Fruit fly (Drosophila melanogaster) whole organism, prepupa: ENCODE measurements around the gene east.

Experiments used
- Blimp-1 ChIP-seq: fragments of 200-800 bp; sonication (Bioruptor generic); optimal IDR thresholded peaks from 3 replicates; lab custom pipeline; 2017; ENCODE audit warnings: missing biosample characterization, missing genetic modification characterization, mild to moderate bottlenecking, moderate library complexity, missing genetic modification reagents
- CG10631 ChIP-seq: fragments of 200-800 bp; sonication (Bioruptor generic); optimal IDR thresholded peaks from 2 replicates; lab custom pipeline; 2016; ENCODE audit warnings: missing biosample characterization, missing genetic modification characterization
- CG10669 ChIP-seq: fragments of 200-800 bp; sonication (Bioruptor generic); optimal IDR thresholded peaks from 3 replicates; lab custom pipeline; 2018; ENCODE audit warnings: missing biosample characterization, mild to moderate bottlenecking, missing genetic modification characterization, moderate library complexity
- CG11294 ChIP-seq: fragments of 200-800 bp; sonication (Bioruptor generic); IDR thresholded peaks from 2 replicates; pipeline ENCODE4 v1.3.6; 2022; ENCODE audit warnings: missing biosample characterization, missing genetic modification characterization
- CG11762 ChIP-seq: fragments of 200-800 bp; sonication (Bioruptor generic); optimal IDR thresholded peaks from 3 replicates; lab custom pipeline; 2016; ENCODE audit warnings: missing biosample characterization, missing genetic modification characterization; ENCODE audit not compliant: insufficient read depth
- CG15336 ChIP-seq: fragments of 200-800 bp; sonication (Bioruptor generic); IDR thresholded peaks from 2 replicates; pipeline ENCODE4 v1.3.6; 2022; ENCODE audit warnings: missing biosample characterization, missing genetic modification characterization
- CG1621 ChIP-seq: fragments of 200-800 bp; sonication (Bioruptor generic); optimal IDR thresholded peaks from 3 replicates; lab custom pipeline; 2018; ENCODE audit warnings: missing biosample characterization, mild to moderate bottlenecking, missing genetic modification characterization
- CG16779 ChIP-seq: fragments of 200-800 bp; sonication (Bioruptor generic); optimal IDR thresholded peaks from 3 replicates; lab custom pipeline; 2017; ENCODE audit warnings: missing biosample characterization, mild to moderate bottlenecking, missing genetic modification characterization
- CG3032 ChIP-seq: fragments of 200-800 bp; optimal IDR thresholded peaks from 2 replicates; lab custom pipeline; 2019; ENCODE audit warnings: missing biosample characterization, mild to moderate bottlenecking, missing genetic modification characterization, moderate library complexity
- CG32006 ChIP-seq: fragments of 200-800 bp; sonication (Bioruptor generic); optimal IDR thresholded peaks from 3 replicates; lab custom pipeline; 2017; ENCODE audit warnings: missing biosample characterization, mild to moderate bottlenecking, missing genetic modification characterization
- CG34406 ChIP-seq: fragments of 200-800 bp; sonication (Bioruptor generic); optimal IDR thresholded peaks from 3 replicates; lab custom pipeline; 2016; ENCODE audit warnings: missing biosample characterization, missing genetic modification characterization
- CG4318 ChIP-seq: fragments of 200-800 bp; sonication (Bioruptor generic); optimal IDR thresholded peaks from 3 replicates; lab custom pipeline; 2017; ENCODE audit warnings: missing biosample characterization, mild to moderate bottlenecking, missing genetic modification characterization
- CG6163 ChIP-seq: fragments of 200-800 bp; sonication (Bioruptor generic); IDR thresholded peaks from 3 replicates; pipeline ENCODE4 v1.3.6; 2022; ENCODE audit warnings: missing biosample characterization, missing genetic modification characterization
- CG6276 ChIP-seq: fragments of 200-800 bp; sonication (Bioruptor generic); optimal IDR thresholded peaks from 2 replicates; lab custom pipeline; 2017; ENCODE audit warnings: missing biosample characterization, mild to moderate bottlenecking, missing genetic modification characterization
- CG6792 ChIP-seq: fragments of 200-800 bp; sonication (Bioruptor generic); optimal IDR thresholded peaks from 3 replicates; lab custom pipeline; 2016; ENCODE audit warnings: missing biosample characterization, missing genetic modification characterization
- CG6808 ChIP-seq: fragments of 200-800 bp; sonication (Bioruptor generic); optimal IDR thresholded peaks from 3 replicates; lab custom pipeline; 2017; ENCODE audit warnings: missing biosample characterization, missing genetic modification characterization, mild to moderate bottlenecking, moderate library complexity, missing genetic modification reagents
- CG6854 ChIP-seq: fragments of 200-800 bp; sonication (Bioruptor generic); optimal IDR thresholded peaks from 2 replicates; lab custom pipeline; 2017; ENCODE audit warnings: missing biosample characterization, mild to moderate bottlenecking, missing genetic modification characterization
- CG8119 ChIP-seq: fragments of 200-800 bp; sonication (Bioruptor generic); IDR thresholded peaks from 3 replicates; pipeline ENCODE4 v1.3.6; 2022; ENCODE audit warnings: missing biosample characterization, missing genetic modification characterization
- CG8319 ChIP-seq: fragments of 200-800 bp; sonication (Bioruptor generic); optimal IDR thresholded peaks from 3 replicates; lab custom pipeline; 2016; ENCODE audit warnings: missing biosample characterization, missing genetic modification characterization
- CG8632 ChIP-seq: fragments of 200-800 bp; sonication (Bioruptor generic); optimal IDR thresholded peaks from 3 replicates; lab custom pipeline; 2016; ENCODE audit warnings: missing biosample characterization, missing genetic modification characterization
- CG9139 ChIP-seq: fragments of 200-800 bp; sonication (Bioruptor generic); optimal IDR thresholded peaks from 3 replicates; lab custom pipeline; 2017; ENCODE audit warnings: missing biosample characterization, mild to moderate bottlenecking, missing genetic modification characterization
- Eip75B ChIP-seq: fragments of 200-800 bp; sonication (Bioruptor generic); optimal IDR thresholded peaks from 3 replicates; lab custom pipeline; 2016; ENCODE audit warnings: missing biosample characterization, missing genetic modification characterization
- Eip78C ChIP-seq: fragments of 200-800 bp; sonication (Bioruptor generic); peaks from one replicate; lab custom pipeline; 2016; ENCODE audit warnings: missing biosample characterization, missing genetic modification characterization
- Gug ChIP-seq: fragments of 200-800 bp; sonication (Bioruptor generic); IDR thresholded peaks from 2 replicates; pipeline ENCODE4 v1.3.6; 2022; ENCODE audit warnings: missing biosample characterization, missing genetic modification characterization
- Hr38 ChIP-seq: sonication (Bioruptor generic); optimal IDR thresholded peaks from 2 replicates; lab custom pipeline; 2016; ENCODE audit warnings: missing biosample characterization, missing genetic modification characterization
- Hr39 ChIP-seq: fragments of 200-800 bp; sonication (Bioruptor generic); optimal IDR thresholded peaks from 2 replicates; lab custom pipeline; 2016; ENCODE audit warnings: missing biosample characterization, missing genetic modification characterization
- Lpt ChIP-seq: fragments of 200-800 bp; sonication (Bioruptor generic); optimal IDR thresholded peaks from 3 replicates; lab custom pipeline; 2016; ENCODE audit warnings: missing biosample characterization, missing genetic modification characterization
- Smox ChIP-seq: fragments of 200-800 bp; sonication (Bioruptor generic); optimal IDR thresholded peaks from 3 replicates; lab custom pipeline; 2016; ENCODE audit warnings: missing biosample characterization, missing genetic modification characterization
- Sox15 ChIP-seq: fragments of 200-800 bp; sonication (Bioruptor generic); optimal IDR thresholded peaks from 3 replicates; lab custom pipeline; 2016; ENCODE audit warnings: missing biosample characterization, missing genetic modification characterization
- achi ChIP-seq: fragments of 200-800 bp; sonication (Bioruptor generic); optimal IDR thresholded peaks from 3 replicates; lab custom pipeline; 2016; ENCODE audit warnings: missing biosample characterization, missing genetic modification characterization
- cyc ChIP-seq: fragments of 200-800 bp; sonication (Bioruptor generic); optimal IDR thresholded peaks from 3 replicates; lab custom pipeline; 2016; ENCODE audit warnings: missing biosample characterization, missing genetic modification characterization
- dac ChIP-seq: fragments of 200-800 bp; sonication (Bioruptor generic); optimal IDR thresholded peaks from 2 replicates; lab custom pipeline; 2017; ENCODE audit warnings: missing biosample characterization, mild to moderate bottlenecking, missing genetic modification characterization
- dsx ChIP-seq: fragments of 200-800 bp; optimal IDR thresholded peaks from 3 replicates; lab custom pipeline; 2019; ENCODE audit warnings: missing biosample characterization, mild to moderate bottlenecking, missing genetic modification characterization, moderate library complexity; ENCODE audit not compliant: poor library complexity, severe bottlenecking
- eg ChIP-seq: fragments of 200-800 bp; sonication (Bioruptor generic); IDR thresholded peaks from 3 replicates; pipeline ENCODE4 v1.3.6; 2022; ENCODE audit warnings: missing biosample characterization, missing genetic modification characterization
- esn ChIP-seq: fragments of 200-800 bp; sonication (Bioruptor generic); optimal IDR thresholded peaks from 2 replicates; lab custom pipeline; 2016; ENCODE audit warnings: missing biosample characterization, mild to moderate bottlenecking, missing genetic modification characterization, moderate library complexity
- fd59A ChIP-seq: fragments of 200-800 bp; sonication (Bioruptor generic); optimal IDR thresholded peaks from 2 replicates; lab custom pipeline; 2017; ENCODE audit warnings: missing biosample characterization, mild to moderate bottlenecking, missing genetic modification characterization, missing genetic modification reagents
- fkh ChIP-seq: fragments of 200-800 bp; sonication (Bioruptor generic); optimal IDR thresholded peaks from 3 replicates; lab custom pipeline; 2017; ENCODE audit warnings: missing biosample characterization, mild to moderate bottlenecking, missing genetic modification characterization, moderate library complexity
- lz ChIP-seq: fragments of 200-800 bp; sonication (Bioruptor generic); optimal IDR thresholded peaks from 3 replicates; lab custom pipeline; 2016; ENCODE audit warnings: missing biosample characterization, missing genetic modification characterization
- net ChIP-seq: fragments of 200-800 bp; sonication (Bioruptor generic); optimal IDR thresholded peaks from 3 replicates; lab custom pipeline; 2016; ENCODE audit warnings: missing biosample characterization, missing genetic modification characterization
- salr ChIP-seq, 2 experiments: fragments of 200-800 bp; sonication (Bioruptor generic); optimal IDR thresholded peaks; 3 replicates each; lab custom pipeline; 2016 to 2018; ENCODE audit warnings: missing biosample characterization in 2 of 2, missing genetic modification characterization in 2 of 2, mild to moderate bottlenecking in 1 of 2
- spab ChIP-seq: fragments of 200-800 bp; sonication (Bioruptor generic); optimal IDR thresholded peaks from 2 replicates; lab custom pipeline; 2017; ENCODE audit warnings: missing biosample characterization, mild to moderate bottlenecking, missing genetic modification characterization, missing genetic modification reagents
- ss ChIP-seq, 2 experiments: fragments of 200-800 bp; sonication (Bioruptor generic); optimal IDR thresholded peaks; 2 replicates in 1 of 2; 3 replicates in 1 of 2; lab custom pipeline; 2017 to 2018; ENCODE audit warnings: mild to moderate bottlenecking in 2 of 2, missing biosample characterization in 2 of 2, missing genetic modification characterization in 2 of 2, moderate library complexity in 1 of 2

Gene east

DNA sequence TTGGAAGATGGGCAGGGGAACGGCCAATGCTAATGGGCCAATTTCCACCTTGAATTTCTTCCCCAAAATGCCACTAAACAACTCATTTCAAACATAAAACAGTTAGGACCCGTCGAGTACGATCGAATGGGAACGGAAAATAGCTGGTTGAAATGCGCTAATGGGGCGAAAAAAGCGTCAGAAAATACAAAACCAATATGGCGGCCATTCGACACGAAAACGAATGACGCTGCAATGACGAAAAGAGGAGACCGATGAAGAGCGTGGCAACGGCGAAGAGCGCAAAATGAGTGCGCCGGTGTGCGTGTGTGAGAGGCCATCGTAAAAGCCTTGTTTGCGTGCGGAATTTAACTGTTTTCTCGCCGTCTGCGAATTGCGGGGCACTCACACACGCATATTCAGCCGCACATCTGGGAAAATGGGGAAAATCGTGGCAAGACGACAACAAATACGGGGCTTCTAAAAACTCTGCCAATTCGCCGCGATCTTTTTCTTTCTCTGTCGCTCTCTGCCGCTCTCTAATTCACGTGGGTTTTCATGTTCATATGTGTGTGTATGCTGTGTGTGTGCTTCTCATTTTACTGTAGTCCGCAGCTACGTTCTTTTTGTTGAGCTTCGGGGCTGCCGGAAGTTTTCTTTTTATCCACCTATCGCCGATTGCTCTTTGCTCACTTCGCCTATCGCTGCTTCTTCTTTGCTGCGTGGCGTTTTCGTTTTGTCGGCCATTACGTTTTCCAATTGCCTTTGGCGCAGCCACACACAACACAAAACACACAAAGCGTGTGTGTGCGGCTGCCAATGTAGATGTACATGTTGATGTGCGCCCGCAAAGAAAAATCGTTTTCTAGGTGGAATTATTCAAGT, at the start of gene east:
east (plus strand) TSS at position 851 of the 864 bp plus-strand sequence.
- peak; percentile 83 for TF ChIP-seq Eip78C (GFP tag; lab: Kevin White, UChicago)
- TF ChIP-seq CG1621 (tag; lab: Kevin White, UChicago) = peak; percentile 52
- peak; percentile 79 for TF ChIP-seq CG6854
- TF ChIP-seq fkh (GFP tag; lab: Kevin White, UChicago) = peak; percentile 26
- TF ChIP-seq CG34406 (GFP tag; lab: Kevin White, UChicago) = no peak
- TF ChIP-seq CG6276 (GFP tag; lab: Kevin White, UChicago) = no peak
- no peak for TF ChIP-seq CG6792 (GFP tag; lab: Kevin White, UChicago)
- TF ChIP-seq ss (GFP tag; optimal IDR thresholded peaks at IDR 0.05; lab: Kevin White, UChicago) = peak; percentile 68 to 71
- TF ChIP-seq fd59A = no peak
- peak; percentile 71; the same call in 2 of the 3 replicates for TF ChIP-seq CG6163
- TF ChIP-seq CG9139 (GFP tag; lab: Kevin White, UChicago) = peak; percentile 70
- peak; percentile 61 for TF ChIP-seq CG6808 (GFP tag; lab: Kevin White, UChicago)
- peak; percentile 7 for TF ChIP-seq Blimp-1 (GFP tag; lab: Kevin White, UChicago)

DNA sequence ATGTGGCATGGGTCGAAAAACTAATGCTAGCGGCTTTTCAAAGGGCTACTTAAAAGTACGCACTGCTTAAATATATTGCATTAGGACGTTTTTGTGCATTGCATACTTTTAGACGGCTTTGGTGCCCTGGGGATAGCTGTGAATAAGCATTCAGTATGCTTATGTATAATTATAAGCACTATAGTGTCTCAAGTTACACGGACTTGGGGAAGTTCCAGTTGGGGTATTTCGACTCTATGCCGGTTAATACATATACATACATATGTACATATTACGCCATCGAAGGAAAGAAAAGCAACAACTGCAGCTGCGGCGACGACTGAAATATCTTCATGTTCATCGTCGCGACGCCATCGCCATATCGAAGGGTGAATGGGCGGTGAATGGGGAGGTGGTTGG, 47.5 kb upstream of the east start:
- TF ChIP-seq fkh (GFP tag; lab: Kevin White, UChicago) (no peak), Gug (GFP tag; lab: Robert Waterston, UW) (no peak), CG15336 (GFP tag; lab: Robert Waterston, UW) (no peak), achi (GFP tag; lab: Kevin White, UChicago) (no peak), CG11762 (GFP tag; lab: Kevin White, UChicago) (no peak), Eip78C (GFP tag; lab: Kevin White, UChicago) (no peak)

DNA sequence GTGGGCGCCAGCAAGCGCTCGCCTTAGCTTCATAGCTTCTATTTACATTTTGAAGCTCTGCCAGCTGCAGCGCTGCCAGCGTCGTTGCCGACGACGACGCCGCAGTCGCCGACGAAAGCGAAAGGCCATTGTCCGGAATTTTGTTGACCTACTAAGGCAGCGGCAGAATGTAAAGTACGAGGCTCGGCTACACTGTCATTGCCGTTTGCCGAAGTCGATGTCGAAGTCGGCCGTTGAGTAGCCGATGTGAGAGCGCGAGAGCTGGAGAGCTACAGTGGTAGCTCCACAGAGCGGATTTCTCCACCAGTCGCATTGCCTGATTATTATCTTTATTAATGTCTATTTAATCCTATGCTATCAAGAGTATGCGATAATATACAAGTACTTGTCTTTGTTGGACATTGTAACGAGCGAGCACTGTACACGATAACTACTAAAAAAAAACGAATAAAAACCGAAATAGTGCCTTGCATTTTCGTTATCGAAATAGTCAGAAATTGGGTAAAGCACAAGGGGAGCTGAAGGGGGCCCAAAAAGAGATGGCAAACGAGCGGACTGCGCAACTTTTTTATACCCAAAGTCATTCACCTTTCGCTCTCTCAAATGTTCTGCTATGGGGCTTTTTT, 47.0 kb upstream of the east start:
- TF ChIP-seq CG6808 (GFP tag; lab: Kevin White, UChicago) (peak; percentile 27), fd59A (peak; percentile 30), CG32006 (GFP tag; lab: Kevin White, UChicago) (peak; percentile 92), Eip78C (GFP tag; lab: Kevin White, UChicago) (peak; percentile 96), net (peak; percentile 84), Eip75B (GFP tag; lab: Kevin White, UChicago) (peak; percentile 84), salr (GFP tag; optimal IDR thresholded peaks at IDR 0.05; lab: Kevin White, UChicago) (peak; percentile 30 to 75), Hr38 (peak; percentile 86), Gug (GFP tag; lab: Robert Waterston, UW) (peak; percentile 93), Smox (GFP tag; lab: Kevin White, UChicago) (peak; percentile 72), eg (GFP tag; lab: Robert Waterston, UW) (peak; percentile 98), dac (peak; percentile 82), CG3032 (peak; percentile 44), CG11294 (GFP tag; lab: Robert Waterston, UW) (peak; percentile 96), CG6854 (peak; percentile 1), CG15336 (GFP tag; lab: Robert Waterston, UW) (peak; percentile 95), CG10631 (peak; percentile 70), CG1621 (tag; lab: Kevin White, UChicago) (peak; percentile 27), dsx (peak; percentile 14), Lpt (GFP tag; lab: Kevin White, UChicago) (peak; percentile 90), ss (GFP tag; optimal IDR thresholded peaks at IDR 0.05; lab: Kevin White, UChicago) (peak; percentile 4 to 44), CG6792 (GFP tag; lab: Kevin White, UChicago) (peak; percentile 88), CG8319 (GFP tag; lab: Kevin White, UChicago) (peak; percentile 77), lz (GFP tag; lab: Kevin White, UChicago) (peak; percentile 82), CG4318 (GFP tag; lab: Kevin White, UChicago) (peak; percentile 83), esn (GFP tag; lab: Kevin White, UChicago) (peak; percentile 82), Hr39 (GFP tag; lab: Kevin White, UChicago) (peak; percentile 82), cyc (GFP tag; lab: Kevin White, UChicago) (peak; percentile 81), Blimp-1 (GFP tag; lab: Kevin White, UChicago) (peak; percentile 72), CG6276 (GFP tag; lab: Kevin White, UChicago) (peak; percentile 91), CG10669 (GFP tag; lab: Kevin White, UChicago) (peak; percentile 55), spab (GFP tag; lab: Kevin White, UChicago) (peak; percentile 38), CG8632 (GFP tag; lab: Kevin White, UChicago) (peak; percentile 82), CG8119 (peak; percentile 93), CG16779 (peak; percentile 72), Sox15 (GFP tag; lab: Kevin White, UChicago) (peak; percentile 80)
